Worm (Caenorhabditis elegans) whole organism, late embryonic: Measurements from ENCODE around the gene K08F4.5.

Source experiments
- C08G9.2 ChIP-seq: sonication (generic microtip); optimal IDR thresholded peaks from 2 replicates; lab custom pipeline; 2016; ENCODE audit warnings: mild to moderate bottlenecking, missing genetic modification characterization, moderate library complexity, missing compliant biosample characterization
- C38D4.7 ChIP-seq: fragments of 200-800 bp; sonication (Bioruptor generic); optimal IDR thresholded peaks from 2 replicates; lab custom pipeline; 2018; ENCODE audit warnings: mild to moderate bottlenecking, missing genetic modification characterization, moderate library complexity, missing compliant biosample characterization
- F13H6.1 ChIP-seq: sonication (generic microtip); optimal IDR thresholded peaks from 2 replicates; lab custom pipeline; 2016; ENCODE audit warnings: missing genetic modification characterization, missing compliant biosample characterization
- K09A11.1 ChIP-seq: sonication (generic microtip); optimal IDR thresholded peaks from 2 replicates; lab custom pipeline; 2017; ENCODE audit warnings: antibody characterized with exemption, mild to moderate bottlenecking, missing genetic modification characterization, missing compliant biosample characterization; ENCODE audit not compliant: insufficient read depth
- T23F11.4 ChIP-seq: fragments of 200-800 bp; sonication (Bioruptor generic); optimal IDR thresholded peaks from 2 replicates; lab custom pipeline; 2018; ENCODE audit warnings: mild to moderate bottlenecking, missing genetic modification characterization, missing compliant biosample characterization
- Y22D7AL.16 ChIP-seq: sonication (generic microtip); optimal IDR thresholded peaks from 2 replicates; lab custom pipeline; 2016; ENCODE audit warnings: missing genetic modification characterization, missing compliant biosample characterization
- ama-1 ChIP-seq: fragments of 150-350 bp; optimal IDR thresholded peaks from 2 replicates; lab custom pipeline; 2014
- ceh-14 ChIP-seq: sonication (generic microtip); optimal IDR thresholded peaks from 2 replicates; lab custom pipeline; 2016; ENCODE audit warnings: missing genotype, missing genetic modification characterization, missing compliant biosample characterization
- ceh-18 ChIP-seq: sonication (generic microtip); optimal IDR thresholded peaks from 2 replicates; lab custom pipeline; 2016; ENCODE audit warnings: missing genetic modification characterization, missing compliant biosample characterization
- ceh-19 ChIP-seq: fragments of 200-800 bp; sonication (Bioruptor generic); optimal IDR thresholded peaks from 2 replicates; lab custom pipeline; 2018; ENCODE audit warnings: mild to moderate bottlenecking, missing genetic modification characterization, missing compliant biosample characterization
- ceh-2 ChIP-seq: sonication (generic microtip); optimal IDR thresholded peaks from 2 replicates; lab custom pipeline; 2016; ENCODE audit warnings: missing genotype, missing genetic modification characterization, missing compliant biosample characterization
- ceh-34 ChIP-seq: sonication (generic microtip); optimal IDR thresholded peaks from 2 replicates; lab custom pipeline; 2016; ENCODE audit warnings: mild to moderate bottlenecking, missing genetic modification characterization, missing compliant biosample characterization
- ceh-48 ChIP-seq: sonication (generic microtip); optimal IDR thresholded peaks from 2 replicates; lab custom pipeline; 2016; ENCODE audit warnings: missing genetic modification characterization, inconsistent platforms, missing compliant biosample characterization
- ceh-6 ChIP-seq: fragments of 200-800 bp; sonication (Bioruptor generic); optimal IDR thresholded peaks from 2 replicates; lab custom pipeline; 2018; ENCODE audit warnings: mild to moderate bottlenecking, missing genetic modification characterization, missing compliant biosample characterization
- che-1 ChIP-seq: sonication (generic microtip); optimal IDR thresholded peaks from 2 replicates; lab custom pipeline; 2016; ENCODE audit warnings: mild to moderate bottlenecking, missing genetic modification characterization, missing compliant biosample characterization
- elt-2 ChIP-seq: sonication (generic microtip); optimal IDR thresholded peaks from 2 replicates; lab custom pipeline; 2016; ENCODE audit warnings: missing genetic modification reagents, missing genetic modification characterization, missing compliant biosample characterization
- elt-4 ChIP-seq: sonication (generic microtip); optimal IDR thresholded peaks from 2 replicates; lab custom pipeline; 2016; ENCODE audit warnings: missing genetic modification characterization, missing compliant biosample characterization
- ets-4 ChIP-seq: sonication (generic microtip); optimal IDR thresholded peaks from 2 replicates; lab custom pipeline; 2016; ENCODE audit warnings: missing genetic modification characterization, missing compliant biosample characterization
- eyg-1 ChIP-seq: sonication (generic microtip); optimal IDR thresholded peaks from 2 replicates; lab custom pipeline; 2016; ENCODE audit warnings: missing genotype, missing genetic modification characterization, missing compliant biosample characterization
- fax-1 ChIP-seq: sonication (generic microtip); optimal IDR thresholded peaks from 2 replicates; lab custom pipeline; 2016; ENCODE audit warnings: missing genotype, missing genetic modification characterization, missing compliant biosample characterization
- fkh-6 ChIP-seq: sonication (generic microtip); optimal IDR thresholded peaks from 2 replicates; lab custom pipeline; 2016; ENCODE audit warnings: missing genetic modification characterization, missing compliant biosample characterization
- hlh-13 ChIP-seq: fragments of 200-800 bp; sonication (Bioruptor generic); optimal IDR thresholded peaks from 2 replicates; lab custom pipeline; 2018; ENCODE audit warnings: mild to moderate bottlenecking, missing genetic modification characterization, missing compliant biosample characterization
- hlh-15 ChIP-seq: sonication (generic microtip); optimal IDR thresholded peaks from 2 replicates; lab custom pipeline; 2016; ENCODE audit warnings: missing genetic modification characterization, missing compliant biosample characterization
- hlh-30 ChIP-seq: sonication (generic microtip); optimal IDR thresholded peaks from 2 replicates; lab custom pipeline; 2017; ENCODE audit warnings: antibody characterized with exemption, missing genetic modification characterization, missing compliant biosample characterization; ENCODE audit not compliant: insufficient read depth
- hlh-6 ChIP-seq: sonication (generic microtip); optimal IDR thresholded peaks from 2 replicates; lab custom pipeline; 2016; ENCODE audit warnings: missing genotype, missing genetic modification characterization, missing compliant biosample characterization
- lin-11 ChIP-seq: fragments of 200-800 bp; sonication (Bioruptor generic); optimal IDR thresholded peaks from 2 replicates; lab custom pipeline; 2018; ENCODE audit warnings: mild to moderate bottlenecking, missing genetic modification characterization, missing compliant biosample characterization
- madf-2 ChIP-seq: sonication (generic microtip); optimal IDR thresholded peaks from 2 replicates; lab custom pipeline; 2017; ENCODE audit warnings: missing genetic modification characterization, missing compliant biosample characterization
- mec-3 ChIP-seq: sonication (generic microtip); optimal IDR thresholded peaks from 2 replicates; lab custom pipeline; 2016; ENCODE audit warnings: borderline replicate concordance, missing genetic modification characterization, missing compliant biosample characterization
- nhr-11 ChIP-seq: fragments of 150-350 bp; optimal IDR thresholded peaks from 2 replicates; lab custom pipeline; 2014; ENCODE audit warnings: missing biosample characterization, missing genetic modification characterization
- nhr-232 ChIP-seq: sonication (generic microtip); optimal IDR thresholded peaks from 2 replicates; lab custom pipeline; 2016; ENCODE audit warnings: missing genetic modification characterization, missing compliant biosample characterization
- npax-4 ChIP-seq: sonication (generic microtip); optimal IDR thresholded peaks from 2 replicates; lab custom pipeline; 2016; ENCODE audit warnings: missing genetic modification characterization, missing compliant biosample characterization
- pag-3 ChIP-seq: sonication (generic microtip); optimal IDR thresholded peaks from 2 replicates; lab custom pipeline; 2016; ENCODE audit warnings: missing compliant biosample characterization, missing genetic modification characterization, borderline replicate concordance
- pat-9 ChIP-seq: fragments of 200-800 bp; sonication (Bioruptor generic); optimal IDR thresholded peaks from 2 replicates; lab custom pipeline; 2018; ENCODE audit warnings: mild to moderate bottlenecking, missing genetic modification characterization, moderate library complexity, missing compliant biosample characterization
- pax-1 ChIP-seq: fragments of 150-350 bp; optimal IDR thresholded peaks from 2 replicates; lab custom pipeline; 2014; ENCODE audit warnings: missing biosample characterization, missing genetic modification characterization
- pros-1 ChIP-seq: fragments of 150-350 bp; optimal IDR thresholded peaks from 2 replicates; lab custom pipeline; 2014; ENCODE audit warnings: missing biosample characterization, missing genetic modification reagents, missing genetic modification characterization
- sdc-2 ChIP-seq: sonication (generic microtip); optimal IDR thresholded peaks from 2 replicates; lab custom pipeline; 2016; ENCODE audit warnings: missing genotype, missing genetic modification characterization, missing compliant biosample characterization
- syd-9 ChIP-seq: sonication (generic microtip); optimal IDR thresholded peaks from 2 replicates; lab custom pipeline; 2016; ENCODE audit warnings: mild to moderate bottlenecking, missing genetic modification characterization, moderate library complexity, missing compliant biosample characterization
- tbx-2 ChIP-seq: sonication (generic microtip); optimal IDR thresholded peaks from 2 replicates; lab custom pipeline; 2016; ENCODE audit warnings: missing genetic modification characterization, missing compliant biosample characterization
- tbx-7 ChIP-seq: sonication (generic microtip); optimal IDR thresholded peaks from 2 replicates; lab custom pipeline; 2016; ENCODE audit warnings: missing genotype, missing genetic modification characterization, missing compliant biosample characterization
- ttx-3 ChIP-seq: sonication (generic microtip); optimal IDR thresholded peaks from 2 replicates; lab custom pipeline; 2016; ENCODE audit warnings: missing genetic modification reagents, missing genetic modification characterization, missing compliant biosample characterization
- unc-42 ChIP-seq: sonication (generic microtip); optimal IDR thresholded peaks from 2 replicates; lab custom pipeline; 2016; ENCODE audit warnings: missing genotype, missing genetic modification characterization, missing compliant biosample characterization
- ztf-16 ChIP-seq: sonication (generic microtip); optimal IDR thresholded peaks from 2 replicates; lab custom pipeline; 2017; ENCODE audit warnings: missing genetic modification characterization, missing compliant biosample characterization

K08F4.5 gene

DNA sequence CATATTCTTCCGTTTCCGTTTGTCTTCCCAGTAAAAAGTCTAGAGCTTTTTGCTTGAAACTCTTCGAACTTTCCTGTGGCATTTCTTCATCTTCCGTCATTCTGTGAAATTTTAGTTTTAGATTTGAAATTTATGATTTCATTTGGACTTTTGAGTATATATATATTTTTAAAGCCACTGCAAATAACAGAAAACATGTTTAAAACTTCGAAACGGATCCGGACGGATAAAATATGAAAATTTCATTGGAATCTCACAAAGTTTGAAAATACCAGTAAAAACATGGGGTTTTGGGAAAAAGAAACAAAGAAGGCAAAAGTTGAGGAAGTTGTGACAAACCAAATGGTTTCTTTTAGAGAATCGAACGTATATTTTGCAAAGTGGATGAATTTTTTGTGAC, 13.2 kb upstream of the K08F4.5 start, which contains the start of gene pigs-1:
TSS of gene pigs-1 (minus strand) at position 101 of the 400 bp plus-strand sequence.
- TF ChIP-seq syd-9: no peak
- no peak for TF ChIP-seq C08G9.2 (tag; lab: Kevin White, UChicago)
- TF ChIP-seq pat-9 (tag; lab: Kevin White, UChicago): no peak
- no peak for TF ChIP-seq ceh-14
- TF ChIP-seq Y22D7AL.16 (tag; lab: Kevin White, UChicago): no peak
- no peak for TF ChIP-seq fkh-6 (tag; lab: Kevin White, UChicago)
- TF ChIP-seq elt-2 (tag; lab: Kevin White, UChicago): no peak
- no peak for TF ChIP-seq mec-3 (tag; lab: Kevin White, UChicago)
- no peak for TF ChIP-seq hlh-30 (tag; lab: Kevin White, UChicago)

DNA sequence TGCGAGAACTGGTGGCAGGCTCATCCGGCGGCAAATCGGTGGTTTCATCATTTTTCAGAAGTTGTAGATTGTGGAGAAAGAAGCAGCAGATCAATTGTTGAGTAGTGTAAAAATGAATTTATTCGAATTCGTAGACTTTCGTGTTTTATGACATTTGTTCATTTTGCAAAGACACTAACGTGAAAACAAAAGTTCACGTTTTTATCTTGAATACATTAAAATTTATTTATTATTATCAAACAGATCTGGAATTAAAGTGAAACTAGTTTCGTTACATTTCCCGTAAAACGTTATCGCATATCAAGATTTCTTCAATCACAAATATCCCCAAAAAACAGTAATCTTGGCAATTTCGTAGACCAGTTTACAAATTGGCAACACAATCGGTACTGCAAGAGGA, 11.2 kb upstream of the K08F4.5 start, which contains the start of gene T14G10.8:
TSS of gene T14G10.8 (minus strand) at position 101 of the 400 bp plus-strand sequence.
- TF ChIP-seq T23F11.4: no peak
- TF ChIP-seq ttx-3: no peak
- TF ChIP-seq ztf-16 (tag; lab: Kevin White, UChicago): no peak
- TF ChIP-seq pax-1 (tag; lab: Kevin White, UChicago): no peak
- TF ChIP-seq hlh-30 (tag; lab: Kevin White, UChicago): no peak
- TF ChIP-seq ceh-19 (GFP tag; lab: Kevin White, UChicago): no peak
- TF ChIP-seq ceh-14: no peak
- TF ChIP-seq C38D4.7 (GFP tag; lab: Kevin White, UChicago): no peak
- no peak for TF ChIP-seq ceh-18 (tag; lab: Kevin White, UChicago)
- no peak for TF ChIP-seq tbx-7
- no peak for TF ChIP-seq unc-42 (tag; lab: Kevin White, UChicago)
- no peak for TF ChIP-seq sdc-2 (tag; lab: Kevin White, UChicago)
- TF ChIP-seq npax-4 (tag; lab: Kevin White, UChicago): no peak
- TF ChIP-seq ceh-2 (tag; lab: Kevin White, UChicago): no peak
- TF ChIP-seq che-1 (tag; lab: Kevin White, UChicago): no peak
- TF ChIP-seq pat-9 (tag; lab: Kevin White, UChicago): no peak
- no peak for TF ChIP-seq F13H6.1 (tag; lab: Kevin White, UChicago)
- TF ChIP-seq nhr-11 (tag; lab: Kevin White, UChicago): no peak
- no peak for TF ChIP-seq madf-2 (tag; lab: Kevin White, UChicago)
- TF ChIP-seq ama-1: no peak

DNA sequence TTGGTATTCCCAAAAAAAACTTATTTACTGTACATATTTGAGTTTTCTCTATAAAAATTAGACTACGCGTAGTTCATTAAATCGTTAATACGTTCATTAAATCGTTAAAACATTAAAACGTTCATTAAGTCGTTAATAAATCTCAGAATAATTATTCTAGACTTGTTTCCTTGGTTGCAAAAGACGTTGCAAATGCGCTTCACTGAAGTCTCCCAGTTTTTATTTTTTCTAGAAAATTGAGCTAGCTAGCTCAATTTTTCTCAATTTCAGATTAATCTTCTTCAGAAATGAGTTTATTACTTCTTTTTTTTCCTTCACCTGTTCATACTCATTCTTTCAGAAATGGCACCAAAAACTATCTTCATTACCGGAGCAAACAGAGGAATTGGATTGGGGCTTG, 9.2 kb upstream of the K08F4.5 start:
- TF ChIP-seq Y22D7AL.16 (tag; lab: Kevin White, UChicago) (no peak), elt-2 (tag; lab: Kevin White, UChicago) (no peak), sdc-2 (tag; lab: Kevin White, UChicago) (no peak), hlh-15 (tag; lab: Kevin White, UChicago) (no peak), tbx-2 (tag; lab: Kevin White, UChicago) (no peak), ztf-16 (tag; lab: Kevin White, UChicago) (no peak), nhr-232 (no peak), hlh-6 (tag; lab: Kevin White, UChicago) (no peak), C38D4.7 (GFP tag; lab: Kevin White, UChicago) (no peak), ceh-34 (no peak), ceh-2 (tag; lab: Kevin White, UChicago) (no peak), ceh-48 (tag; lab: Kevin White, UChicago) (no peak)

DNA sequence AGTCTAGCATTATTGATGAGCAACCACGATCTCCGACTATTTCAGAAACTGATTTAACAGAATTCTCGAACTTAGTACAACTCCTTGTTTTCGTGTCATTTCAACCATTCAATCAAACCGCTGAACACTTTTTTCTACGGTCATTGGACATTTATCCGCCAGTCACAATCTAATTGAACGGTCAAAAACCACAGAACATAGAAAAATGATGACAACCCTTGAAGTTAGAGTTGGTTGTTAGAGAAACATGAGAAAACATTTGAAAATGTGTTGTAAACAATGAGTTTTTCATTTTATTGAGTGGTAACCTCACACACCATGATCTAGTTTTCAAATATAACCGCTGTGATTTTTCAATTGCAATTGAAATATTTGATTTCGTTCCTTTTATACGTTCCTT, 8.8 kb upstream of the K08F4.5 start:
- TF ChIP-seq madf-2 (tag; lab: Kevin White, UChicago) (no peak), hlh-6 (tag; lab: Kevin White, UChicago) (no peak), pros-1 (tag; lab: Kevin White, UChicago) (no peak), F13H6.1 (tag; lab: Kevin White, UChicago) (no peak), mec-3 (tag; lab: Kevin White, UChicago) (no peak), ets-4 (tag; lab: Kevin White, UChicago) (no peak), K09A11.1 (tag; lab: Kevin White, UChicago) (no peak), ceh-6 (GFP tag; lab: Kevin White, UChicago) (no peak), eyg-1 (no peak), elt-4 (tag; lab: Kevin White, UChicago) (no peak), fax-1 (tag; lab: Kevin White, UChicago) (no peak), pag-3 (tag; lab: Kevin White, UChicago) (no peak), hlh-13 (GFP tag; lab: Kevin White, UChicago) (no peak), T23F11.4 (no peak), lin-11 (tag; lab: Kevin White, UChicago) (no peak), ceh-2 (tag; lab: Kevin White, UChicago) (no peak)
